Fruit fly (Drosophila melanogaster): ENCODE data around the gene Gnpnat.

Gnpnat gene

DNA sequence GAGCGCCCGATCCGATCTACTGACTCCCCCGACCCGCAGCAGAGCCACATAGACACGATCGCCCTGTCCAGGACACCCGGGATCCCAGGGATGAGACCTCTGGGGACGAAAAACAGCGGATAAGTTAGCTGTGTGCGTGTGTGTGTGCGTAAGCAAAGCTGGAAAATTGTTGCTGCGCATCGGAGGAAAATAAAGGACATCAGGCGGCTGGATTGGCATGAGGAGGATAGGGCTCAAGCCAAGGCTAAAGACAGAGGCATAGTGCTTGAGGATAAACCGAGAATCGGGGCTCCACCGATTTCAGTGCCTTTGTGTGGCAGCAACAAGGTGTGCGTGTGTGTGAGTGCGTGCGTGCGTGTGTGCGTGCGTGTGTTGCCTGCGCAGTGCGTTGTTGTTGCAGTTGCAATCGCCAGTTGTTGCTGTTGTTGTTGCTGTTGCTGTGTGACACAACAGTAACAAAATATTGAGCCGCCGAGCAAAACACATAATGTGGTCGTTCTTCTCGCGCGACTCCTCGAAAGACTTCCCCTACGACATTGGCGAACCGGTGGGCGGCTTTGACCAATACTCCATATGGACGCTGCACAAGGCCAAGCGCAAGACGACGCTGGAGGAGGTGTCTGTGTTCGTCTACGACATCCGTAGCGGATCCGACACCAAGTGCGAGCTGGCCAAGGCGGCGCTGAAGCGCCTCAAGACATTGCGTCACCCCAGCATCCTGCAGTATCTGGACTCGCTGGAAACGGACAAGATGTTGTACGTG, 11.4 kb downstream of the Gnpnat start:
- TF ChIP-seq noc (tag; optimal IDR thresholded peaks at IDR 0.05), result no peak

DNA sequence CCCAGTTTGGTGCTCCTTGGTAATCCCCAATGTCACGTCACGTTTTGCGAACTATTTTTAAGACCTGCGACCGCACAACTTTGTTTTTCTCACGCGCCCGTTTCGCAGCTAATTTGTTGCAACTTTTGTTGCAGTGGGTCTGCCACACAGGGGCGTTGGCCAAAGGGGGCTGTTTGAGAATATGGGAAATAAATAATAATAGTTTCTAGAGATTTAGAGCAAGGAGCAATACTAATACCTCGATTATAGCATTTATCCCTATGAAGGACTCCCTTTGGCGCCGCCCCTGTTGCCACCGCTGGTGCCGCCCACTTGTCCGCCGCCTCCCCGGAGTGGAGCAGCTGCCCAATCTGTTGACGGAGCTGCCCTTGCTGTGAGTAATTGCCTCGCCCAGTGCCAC, 17.2 kb downstream of the Gnpnat start:
- TF ChIP-seq noc (tag; optimal IDR thresholded peaks at IDR 0.05), result no peak

DNA sequence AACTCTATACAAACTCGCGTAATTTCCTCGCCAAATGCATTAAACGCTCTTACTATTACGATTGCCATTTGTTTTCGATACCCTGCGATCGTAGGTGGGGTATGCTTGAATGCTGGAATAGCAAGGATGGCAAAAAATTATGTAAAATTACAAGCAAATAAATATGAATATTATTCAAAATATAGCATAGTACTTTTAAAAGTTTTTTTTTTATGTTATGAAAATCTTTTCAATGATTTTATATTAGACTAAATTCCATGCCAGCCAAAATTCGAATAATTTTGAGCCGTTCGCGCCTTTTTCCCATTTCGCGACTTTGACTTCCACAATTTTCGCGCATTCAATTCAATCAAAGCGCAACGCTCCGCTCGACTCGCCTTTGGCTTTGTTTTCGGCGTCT, 18.1 kb downstream of the Gnpnat start:
- no peak for TF ChIP-seq noc (tag; optimal IDR thresholded peaks at IDR 0.05)

DNA sequence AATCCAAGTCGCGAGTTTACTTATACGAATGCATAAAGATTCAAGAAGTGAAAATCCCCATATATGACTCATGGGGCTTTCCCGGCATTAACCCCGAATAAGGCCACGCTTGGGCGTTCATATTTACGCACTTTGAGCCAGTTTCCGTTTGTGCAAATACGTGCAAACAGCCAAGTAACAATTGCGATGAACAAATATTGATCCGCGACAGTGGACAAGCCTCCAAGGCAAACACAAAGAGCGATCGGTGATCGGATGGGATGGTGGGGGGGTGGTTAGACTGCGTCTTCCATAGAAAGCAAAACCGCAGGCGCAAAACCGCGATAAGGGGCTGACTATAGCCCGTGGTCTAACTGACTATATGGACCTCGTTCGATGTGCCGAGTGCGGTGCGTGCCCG, 19.2 kb downstream of the Gnpnat start:
- no peak for TF ChIP-seq noc (tag; optimal IDR thresholded peaks at IDR 0.05)

DNA sequence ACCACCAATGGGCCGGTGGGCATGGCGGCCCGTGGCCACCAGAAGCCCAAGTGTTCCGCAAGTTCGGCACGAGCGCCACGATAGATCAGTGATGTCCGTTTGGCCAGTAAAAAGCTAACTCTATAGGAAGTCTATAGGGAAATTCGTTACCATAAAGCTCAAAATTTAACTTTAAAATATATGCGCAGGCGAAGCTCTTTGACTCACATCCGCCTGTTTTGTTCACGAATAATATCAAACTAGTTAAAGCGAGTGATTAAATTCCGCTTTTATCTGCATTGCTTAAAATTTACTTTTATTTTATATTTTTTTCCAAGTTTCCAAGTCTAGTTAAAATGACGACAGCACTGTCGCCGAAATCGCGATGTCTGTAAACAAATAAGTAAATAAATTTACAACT, 19.6 kb downstream of the Gnpnat start:
- TF ChIP-seq noc (tag; optimal IDR thresholded peaks at IDR 0.05), result no peak

DNA sequence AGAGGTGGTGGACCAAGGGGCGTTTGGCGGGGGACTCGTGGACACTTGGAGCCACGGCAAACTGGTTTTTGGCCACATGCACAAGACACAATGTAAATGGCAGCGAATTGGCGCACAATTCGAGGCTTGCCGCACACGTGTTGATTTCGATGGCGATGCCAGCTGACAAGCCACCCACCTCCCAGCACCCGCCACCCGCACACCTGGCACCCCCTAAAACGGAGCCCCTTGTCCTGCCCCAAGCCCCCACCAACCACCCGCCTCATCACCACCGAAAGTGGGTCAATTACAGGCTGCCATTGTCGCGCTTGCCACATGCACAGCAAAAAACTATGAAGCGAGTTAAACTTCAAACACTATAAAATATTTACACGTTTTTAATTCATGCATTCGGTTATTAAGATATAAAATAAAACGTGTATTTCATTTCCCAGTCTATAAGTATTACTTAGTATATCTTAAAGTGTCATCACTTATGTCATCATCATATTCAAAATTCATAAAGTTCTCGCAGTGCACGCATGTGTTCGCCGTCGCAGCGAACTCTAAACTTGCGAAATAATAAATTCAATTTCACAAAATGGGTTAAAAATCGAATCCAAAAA, 20.2 kb downstream of the Gnpnat start:
- TF ChIP-seq noc (tag; optimal IDR thresholded peaks at IDR 0.05), result no peak

DNA sequence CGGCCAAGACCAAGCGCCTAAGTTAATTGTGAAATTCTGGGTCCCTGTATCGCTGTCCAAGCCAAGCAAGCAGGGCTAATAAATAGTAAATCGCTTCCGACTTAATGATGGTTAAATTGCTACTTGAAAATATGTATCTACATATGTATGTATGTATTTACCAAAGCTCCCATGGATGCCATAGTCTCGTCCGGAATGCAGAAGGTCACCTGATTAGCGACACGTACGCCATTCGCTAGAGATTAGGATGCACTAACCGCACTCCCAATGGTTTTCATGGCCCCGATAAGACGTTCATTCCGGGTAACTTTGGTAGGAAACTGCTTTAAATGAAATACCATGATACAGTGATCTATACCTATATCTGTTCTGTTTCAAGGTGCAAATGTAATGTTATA, 20.7 kb downstream of the Gnpnat start:
- TF ChIP-seq noc (tag; optimal IDR thresholded peaks at IDR 0.05), result no peak

DNA sequence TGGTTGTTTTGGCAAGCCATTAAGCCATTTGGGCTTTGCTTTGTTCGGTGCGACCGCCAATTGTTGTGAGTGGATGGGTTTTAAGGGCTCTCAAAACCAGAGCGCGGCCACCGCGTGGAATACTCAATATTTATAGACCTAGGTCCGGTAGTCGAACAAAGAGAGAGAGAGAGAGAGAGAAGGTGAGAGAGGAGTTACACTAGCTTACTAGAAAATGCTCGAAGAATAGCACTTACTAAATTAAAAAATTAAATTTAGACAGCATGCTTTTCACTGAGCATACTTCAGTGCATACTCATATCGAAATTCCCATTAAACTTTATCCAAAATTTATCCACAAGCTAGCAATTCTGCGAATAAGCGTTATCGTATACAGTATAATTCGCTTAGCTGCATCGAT, 22.0 kb downstream of the Gnpnat start:
- no peak for TF ChIP-seq noc (tag; optimal IDR thresholded peaks at IDR 0.05)

DNA sequence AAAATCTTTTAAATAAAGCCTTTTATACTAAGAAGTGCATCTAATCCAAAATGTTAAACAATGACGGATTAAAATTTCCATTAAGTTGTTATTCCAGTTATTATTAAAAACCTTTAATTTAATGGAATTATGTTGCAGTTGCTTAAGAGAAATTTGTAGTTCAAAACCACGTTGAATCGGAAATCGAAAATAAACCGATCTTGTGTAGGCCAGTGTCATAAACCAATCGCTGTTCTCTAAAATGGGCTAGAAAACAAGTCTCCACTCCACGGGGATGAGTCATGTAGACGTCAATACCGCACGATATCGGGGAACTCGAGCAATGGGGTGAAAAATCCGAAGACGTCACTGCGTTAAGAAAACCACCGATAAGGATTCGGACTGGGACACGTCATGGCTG, 23.5 kb downstream of the Gnpnat start:
- no peak for TF ChIP-seq noc (tag; optimal IDR thresholded peaks at IDR 0.05)

DNA sequence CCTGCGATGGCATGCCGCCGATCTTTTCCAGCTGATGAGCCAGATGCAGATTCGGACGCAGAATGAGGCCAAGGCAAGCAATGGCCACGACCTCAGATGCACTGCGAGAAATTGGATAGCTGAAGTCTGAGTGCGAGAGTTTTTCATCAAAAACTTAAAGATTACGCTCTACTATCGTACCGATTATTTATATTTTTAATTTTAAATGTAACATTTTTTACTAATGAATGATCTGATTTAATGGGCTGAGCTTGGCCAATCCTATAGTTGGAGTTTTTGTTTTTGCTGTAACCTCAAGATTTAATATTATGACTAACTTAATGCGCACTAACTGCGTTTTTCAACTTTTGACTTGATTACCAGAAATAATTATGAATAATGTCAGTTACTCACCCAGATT, 24.2 kb downstream of the Gnpnat start:
- TF ChIP-seq noc (tag; optimal IDR thresholded peaks at IDR 0.05), result no peak

DNA sequence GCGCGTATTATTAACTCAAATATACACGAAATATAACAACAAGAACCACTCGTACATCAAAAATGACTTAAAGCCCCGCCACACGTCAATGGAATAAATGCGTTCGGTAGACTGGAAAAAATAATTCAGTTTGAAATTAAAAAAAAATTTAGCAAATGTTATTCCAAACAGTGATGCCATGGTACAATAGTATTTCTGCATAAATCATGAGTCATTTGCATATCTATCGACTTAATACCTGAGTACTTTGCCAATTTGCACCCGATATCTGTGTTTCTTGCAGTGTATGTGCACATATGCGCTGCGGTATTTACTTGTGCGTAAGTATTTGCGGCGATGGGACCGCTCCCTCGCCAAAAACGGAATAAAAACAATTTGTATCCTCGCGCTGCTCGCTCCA, 25.1 kb downstream of the Gnpnat start:
- TF ChIP-seq noc (tag; optimal IDR thresholded peaks at IDR 0.05), result no peak

DNA sequence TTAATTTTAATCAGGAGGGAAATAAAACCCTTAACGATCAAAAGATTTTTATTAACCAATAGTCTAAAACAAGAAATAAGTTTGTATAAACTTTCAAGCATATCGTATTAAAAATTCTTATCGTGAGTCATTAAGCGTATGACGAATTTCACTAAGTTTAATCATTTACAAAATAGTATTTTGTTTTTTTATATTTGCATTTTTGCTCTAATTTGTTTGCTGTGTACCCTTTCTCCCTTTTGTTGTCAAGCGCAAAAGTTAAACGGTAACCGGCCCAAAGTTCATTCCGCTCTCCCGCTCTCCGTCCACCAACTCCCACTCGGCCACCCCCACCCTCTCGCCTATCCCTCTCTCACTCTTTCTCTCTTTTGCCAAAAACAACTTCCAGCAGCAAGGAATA, 25.7 kb downstream of the Gnpnat start:
- TF ChIP-seq noc (tag; optimal IDR thresholded peaks at IDR 0.05), result no peak

DNA sequence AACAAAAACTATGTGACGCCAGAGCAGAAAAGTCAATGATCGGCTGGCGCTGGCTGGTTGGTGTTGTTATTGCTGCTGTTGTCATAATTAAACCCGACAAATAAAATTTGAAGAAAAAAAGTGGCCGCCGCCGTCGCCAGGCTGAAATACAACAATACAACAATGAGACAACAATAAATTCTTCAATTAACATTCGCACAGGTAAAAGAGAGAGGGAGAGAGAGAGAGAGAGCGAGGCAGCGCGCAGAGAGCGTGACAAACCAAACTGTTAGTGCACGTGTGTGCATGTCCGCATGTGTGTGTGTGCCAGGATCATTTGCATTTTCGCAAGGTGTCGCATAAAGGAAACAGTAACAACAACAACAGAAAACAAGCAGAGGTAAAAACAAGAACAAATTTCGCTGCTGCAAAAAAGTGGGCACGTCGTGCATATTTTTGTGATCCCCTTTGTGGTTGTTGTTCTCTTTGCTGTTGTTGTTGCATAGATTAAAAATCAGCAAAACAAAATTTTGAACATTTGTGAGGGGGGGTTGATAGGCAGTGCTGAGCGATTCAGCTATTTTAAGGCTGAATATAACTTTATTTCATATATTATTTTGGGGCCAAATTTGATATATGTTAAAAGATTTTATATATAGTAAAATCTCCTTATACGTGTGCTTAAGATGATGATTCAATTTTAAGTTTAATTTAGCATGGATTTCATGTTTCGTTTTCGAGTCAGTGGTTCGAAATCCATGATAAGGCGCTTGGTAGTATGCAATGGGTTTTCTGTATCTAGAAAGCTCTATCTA, 26.4 kb downstream of the Gnpnat start:
- TF ChIP-seq noc (tag; optimal IDR thresholded peaks at IDR 0.05), result no peak

DNA sequence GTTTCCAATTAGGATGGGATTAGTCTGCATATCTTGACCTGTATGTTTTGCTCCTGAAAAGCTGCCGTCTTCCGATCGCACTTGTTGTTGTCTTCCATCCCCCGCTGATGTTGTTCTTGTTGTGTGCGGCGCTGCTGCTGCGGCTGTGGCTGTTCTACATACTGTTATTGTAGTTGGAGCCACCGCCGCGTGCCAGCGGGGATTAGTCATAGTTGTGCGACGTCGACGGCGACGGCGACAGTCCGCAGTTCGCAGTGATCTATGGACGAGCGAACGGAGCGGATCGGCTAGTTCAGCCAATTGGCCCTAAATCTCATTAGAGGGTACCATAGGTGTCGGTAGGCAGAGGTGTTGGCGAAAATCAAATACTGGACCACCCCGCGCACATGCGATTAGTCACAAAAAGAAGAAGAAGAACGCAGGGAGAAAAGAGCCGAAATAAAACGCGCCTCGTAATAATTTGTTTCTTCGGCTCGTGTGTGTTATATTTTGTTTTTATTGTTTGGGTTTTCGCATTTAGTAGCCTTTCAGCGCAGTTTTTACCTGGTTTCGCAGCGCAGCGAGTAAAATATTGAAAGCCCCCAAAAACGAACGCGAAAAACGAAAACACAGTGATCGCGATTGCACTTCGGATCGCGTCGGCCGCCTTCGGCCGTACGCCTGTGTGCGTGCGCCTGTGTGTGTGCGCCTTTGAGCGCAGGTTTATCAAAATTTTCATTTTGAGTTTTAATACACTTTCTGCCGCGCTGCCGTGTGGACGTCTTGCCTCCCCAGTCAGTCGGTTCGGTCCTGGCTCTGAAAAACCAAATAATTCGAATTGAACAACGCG, 27.4 kb downstream of the Gnpnat start, which contains the start of gene kay:
kay (plus strand) TSS at position 729 of the 829 bp plus-strand sequence.
- TF ChIP-seq noc (tag; optimal IDR thresholded peaks at IDR 0.05), result no peak

DNA sequence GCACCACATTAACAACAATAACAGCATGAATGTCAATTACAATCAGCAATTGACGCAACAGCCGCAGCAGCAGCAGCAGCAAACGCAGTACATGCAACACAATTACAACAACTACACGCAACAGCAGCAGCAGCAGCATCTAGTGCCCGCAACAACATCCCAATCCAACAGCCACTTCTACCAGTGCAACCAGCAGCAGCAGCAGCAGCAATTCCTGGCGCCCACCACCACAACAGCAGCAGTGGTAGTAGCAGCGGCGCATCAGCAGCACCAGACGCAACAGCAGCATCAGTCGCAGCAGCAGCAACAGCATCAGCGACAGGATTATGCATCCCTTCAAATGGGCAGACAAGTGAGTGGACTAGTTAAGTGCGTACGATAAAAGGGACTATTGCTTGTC, 29.2 kb downstream of the Gnpnat start:
- no peak for TF ChIP-seq noc (tag; optimal IDR thresholded peaks at IDR 0.05)

DNA sequence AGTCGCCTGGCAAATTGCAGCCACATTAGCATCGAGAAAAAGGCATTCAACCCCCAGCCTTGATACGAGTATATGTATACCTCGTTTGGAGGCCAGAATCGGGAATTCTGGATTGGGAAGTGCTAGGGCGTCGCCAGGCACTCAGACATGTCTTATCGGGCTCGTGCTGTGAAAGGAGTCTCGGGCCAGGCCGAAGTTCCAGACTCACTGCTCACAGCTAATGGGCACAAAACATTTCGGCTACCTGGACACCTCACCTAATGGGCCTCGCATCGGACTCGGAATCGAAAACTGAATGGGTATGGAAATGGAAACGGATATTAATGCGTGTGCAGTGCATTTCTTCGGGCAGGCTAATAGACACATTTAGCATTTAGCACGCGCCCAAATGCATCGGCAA, 32.9 kb downstream of the Gnpnat start:
- TF ChIP-seq noc (tag; optimal IDR thresholded peaks at IDR 0.05), result no peak

Data from whole organism, larva.